Worm (Caenorhabditis elegans) whole organism, young adult: ENCODE measurements around the gene T11G6.3.

Experiments used
- F33H1.4 ChIP-seq: fragments of 200-800 bp; sonication (Bioruptor generic); IDR thresholded peaks from 2 replicates; pipeline ENCODE4 v1.3.6; 2022; ENCODE audit warnings: missing genetic modification reagents, missing genetic modification characterization, missing compliant biosample characterization
- F49E8.2 ChIP-seq: sonication (generic microtip); optimal IDR thresholded peaks from 3 replicates; lab custom pipeline; 2017; ENCODE audit warnings: missing genetic modification characterization, mild to moderate bottlenecking, missing compliant biosample characterization, antibody characterized with exemption, moderate library complexity; ENCODE audit not compliant: insufficient read depth
- F57C9.4 ChIP-seq: sonication (generic microtip); optimal IDR thresholded peaks from 2 replicates; lab custom pipeline; 2017; ENCODE audit warnings: mild to moderate bottlenecking, missing genetic modification characterization, missing compliant biosample characterization
- egl-44 ChIP-seq: fragments of 200-800 bp; sonication (Bioruptor generic); IDR thresholded peaks from 2 replicates; pipeline ENCODE4 v1.3.6; 2022; ENCODE audit warnings: missing genetic modification reagents, missing genetic modification characterization, missing compliant biosample characterization
- hsf-1 ChIP-seq: fragments of 200-800 bp; sonication (Bioruptor generic); IDR thresholded peaks from 2 replicates; pipeline ENCODE4 v1.3.6; 2022; ENCODE audit warnings: missing genetic modification reagents, missing genetic modification characterization, missing compliant biosample characterization
- mxl-1 ChIP-seq: sonication (generic microtip); optimal IDR thresholded peaks from 2 replicates; lab custom pipeline; 2016; ENCODE audit warnings: missing genetic modification characterization, missing compliant biosample characterization
- nhr-90 ChIP-seq: sonication (generic microtip); optimal IDR thresholded peaks from 2 replicates; lab custom pipeline; 2016; ENCODE audit warnings: missing genotype, mild to moderate bottlenecking, missing genetic modification characterization, missing compliant biosample characterization
- snpc-4 ChIP-seq, 5 experiments: fragments of 150-350 bp in 1 of 5; sonication (generic microtip) in 4 of 5; optimal IDR thresholded peaks; 2 replicates each; lab custom pipeline; 2014 to 2018; ENCODE audit warnings: missing genetic modification characterization in 5 of 5, missing biosample characterization in 3 of 5, antibody characterized with exemption in 2 of 5, mild to moderate bottlenecking in 2 of 5, missing compliant biosample characterization in 2 of 5, missing genotype in 2 of 5, moderate library complexity in 2 of 5, missing genetic modification reagents in 1 of 5
- unc-62 ChIP-seq: fragments of 150-350 bp; optimal IDR thresholded peaks from 2 replicates; lab custom pipeline; 2014; ENCODE audit warnings: missing biosample characterization, missing genetic modification reagents, missing genetic modification characterization
- ztf-22 ChIP-seq: fragments of 200-800 bp; sonication (Bioruptor generic); optimal IDR thresholded peaks from 2 replicates; lab custom pipeline; 2018; ENCODE audit warnings: mild to moderate bottlenecking, missing genetic modification characterization, moderate library complexity, missing compliant biosample characterization

- TF ChIP-seq ztf-22 (GFP tag; lab: Kevin White, UChicago) (no peak), F49E8.2 (tag; lab: Kevin White, UChicago) (no peak), snpc-4 (GFP tag; optimal IDR thresholded peaks at IDR 0.05; lab: Kevin White, UChicago) (no peak), snpc-4 (tag; optimal IDR thresholded peaks at IDR 0.05; lab: Kevin White, UChicago) (no peak), nhr-90 (tag; lab: Kevin White, UChicago) (no peak), unc-62 (GFP tag; lab: Kevin White, UChicago) (no peak), egl-44 (GFP tag; lab: Robert Waterston, UW) (no peak), hsf-1 (no peak), F57C9.4 (tag; lab: Kevin White, UChicago) (no peak), mxl-1 (tag; lab: Kevin White, UChicago) (no peak), F33H1.4 (GFP tag; lab: Robert Waterston, UW) (no peak)
These were observed 45.0 kb upstream of the T11G6.3 start, which contains the start of gene srlf-30 for ce11 chrIV:10900083-10900482.
